Fruit fly (Drosophila melanogaster): ENCODE results near the gene CG17211.
A peak's percentile ranks its signal among the peaks of the same experiment; 100 is the strongest.

CG17211 gene

dm6 chr2L:12103231-12104210 lies 10.6 kb upstream of the CG17211 start, which contains the start of the genes Patsas and ThrRS (continued):
- peak; percentile 31 for TF ChIP-seq CG17912 (GFP tag; optimal IDR thresholded peaks at IDR 0.05)
- TF ChIP-seq CG15269 (tag; optimal IDR thresholded peaks at IDR 0.05), result peak; percentile 90
- TF ChIP-seq CG13775 (GFP tag; optimal IDR thresholded peaks at IDR 0.05), result peak; percentile 86
- peak; percentile 57; the same call in 1 of the 2 replicates for TF ChIP-seq Taf1 (GFP tag; IDR thresholded peaks at IDR 0.05)
- no peak for TF ChIP-seq hbn (GFP tag; IDR thresholded peaks at IDR 0.05; ENCODE audit: partially characterized antibody)
- TF ChIP-seq CG32767 (GFP tag; IDR thresholded peaks at IDR 0.05), result peak; percentile 72; the same call in 1 of the 2 replicates
- peak; percentile 49 for TF ChIP-seq CG2202 (tag; optimal IDR thresholded peaks at IDR 0.05)
- TF ChIP-seq HHEX (GFP tag; optimal IDR thresholded peaks at IDR 0.05), result peak; percentile 81
- peak; percentile 87 for TF ChIP-seq Meics (GFP tag; optimal IDR thresholded peaks at IDR 0.05)
- TF ChIP-seq ro (GFP tag; IDR thresholded peaks at IDR 0.05), result no peak
- TF ChIP-seq jing (GFP tag; optimal IDR thresholded peaks at IDR 0.05), result no peak
- peak; percentile 67 for TF ChIP-seq pum (GFP tag; optimal IDR thresholded peaks at IDR 0.05)
- TF ChIP-seq dmrt99B (tag; optimal IDR thresholded peaks at IDR 0.05), result no peak
- peak; percentile 79 for TF ChIP-seq E2f2 (GFP tag; IDR thresholded peaks at IDR 0.05)
- TF ChIP-seq wor (GFP tag; IDR thresholded peaks at IDR 0.05), result peak; percentile 32; the same call in 1 of the 2 replicates
- peak; percentile 83 for TF ChIP-seq Usf (GFP tag; optimal IDR thresholded peaks at IDR 0.05)
- peak; percentile 43 for TF ChIP-seq crc (GFP tag; optimal IDR thresholded peaks at IDR 0.05)
- no peak for TF ChIP-seq eve (GFP tag; optimal IDR thresholded peaks at IDR 0.05)
- TF ChIP-seq CG7745 (tag; optimal IDR thresholded peaks at IDR 0.05), result peak; percentile 99
- TF ChIP-seq CG3065 (GFP tag; optimal IDR thresholded peaks at IDR 0.05), result peak; percentile 33
- peak; percentile 78 for TF ChIP-seq nerfin-1 (tag; optimal IDR thresholded peaks at IDR 0.05)
- no peak for TF ChIP-seq Lpt (GFP tag; optimal IDR thresholded peaks at IDR 0.05)
- peak; percentile 89 for TF ChIP-seq CG9932 (GFP tag; IDR thresholded peaks at IDR 0.05)
- 0 out of 2 replicates have a peak, but pooled peaks have one; percentile 15 for TF ChIP-seq amos (GFP tag; IDR thresholded peaks at IDR 0.05; ENCODE audit: partially characterized antibody)
- TF ChIP-seq CG13296 (GFP tag; optimal IDR thresholded peaks at IDR 0.05), result peak; percentile 78
- TF ChIP-seq CG34376 (GFP tag; optimal IDR thresholded peaks at IDR 0.05), result peak; percentile 31
- peak; percentile 61 for TF ChIP-seq sd (tag; optimal IDR thresholded peaks at IDR 0.05)
- peak; percentile 71 for TF ChIP-seq Dad (GFP tag; optimal IDR thresholded peaks at IDR 0.05)
- TF ChIP-seq HmgD (GFP tag; optimal IDR thresholded peaks at IDR 0.05), result peak; percentile 24
- TF ChIP-seq Med (GFP tag), result peak; percentile 94
- no peak for TF ChIP-seq Scr (GFP tag; IDR thresholded peaks at IDR 0.05; ENCODE audit: partially characterized antibody)
- peak; percentile 78 for TF ChIP-seq H2.0 (GFP tag; IDR thresholded peaks at IDR 0.05)
- TF ChIP-seq D19A (tag; optimal IDR thresholded peaks at IDR 0.05), result peak; percentile 70
- peak; percentile 70 for TF ChIP-seq Nf-YB (GFP tag; optimal IDR thresholded peaks at IDR 0.05)
- TF ChIP-seq TFAM (GFP tag; optimal IDR thresholded peaks at IDR 0.05), result no peak
- no peak for TF ChIP-seq CG15479 (GFP tag; optimal IDR thresholded peaks at IDR 0.05)
- peak; percentile 87 for TF ChIP-seq CG10543 (GFP tag; optimal IDR thresholded peaks at IDR 0.05)
- TF ChIP-seq tll (GFP tag; optimal IDR thresholded peaks at IDR 0.05), result no peak
- peak; percentile 78 for TF ChIP-seq croc (GFP tag; conservative IDR thresholded peaks at IDR 0.05)
- TF ChIP-seq Ets65A (GFP tag), result peak; percentile 99
- peak; percentile 85 for TF ChIP-seq Chrac-16 (GFP tag; optimal IDR thresholded peaks at IDR 0.05)
- TF ChIP-seq Rfx (GFP tag; IDR thresholded peaks at IDR 0.05), result peak; percentile 87
- peak; percentile 85 for TF ChIP-seq CG13894 (tag; optimal IDR thresholded peaks at IDR 0.05)
- peak; percentile 67 for TF ChIP-seq NC2β (GFP tag; optimal IDR thresholded peaks at IDR 0.05)
- peak; percentile 89 for TF ChIP-seq CG2712 (tag; optimal IDR thresholded peaks at IDR 0.05)
- TF ChIP-seq B-H1 (GFP tag; IDR thresholded peaks at IDR 0.05), result peak; percentile 71
- TF ChIP-seq repo (GFP tag; optimal IDR thresholded peaks at IDR 0.05), result peak; percentile 4
- peak; percentile 75 for TF ChIP-seq CG33557 (GFP tag; optimal IDR thresholded peaks at IDR 0.05)

Measured in whole organism, embryonic.